Fruit fly (Drosophila melanogaster) whole organism: Measurements from ENCODE around the gene mEFTs.

Source experiments
- CG8478 ChIP-seq: fragments of >200 bp; optimal IDR thresholded peaks from 2 replicates; lab custom pipeline; 2018; ENCODE audit warnings: inconsistent platforms
- Dll ChIP-seq: fragments of >200 bp; optimal IDR thresholded peaks from 2 replicates; lab custom pipeline; 2017
- EcR ChIP-seq, 2 experiments: fragments of >200 bp; optimal IDR thresholded peaks; 2 replicates each; lab custom pipeline; 2017; ENCODE audit warnings: missing biosample characterization in 2 of 2, missing genetic modification characterization in 2 of 2, missing genetic modification reagents in 2 of 2
- pan ChIP-seq: fragments of >200 bp; optimal IDR thresholded peaks from 2 replicates; lab custom pipeline; 2017
- psq ChIP-seq: fragments of >200 bp; optimal IDR thresholded peaks from 2 replicates; lab custom pipeline; 2017
- usp ChIP-seq: fragments of >200 bp; optimal IDR thresholded peaks from 2 replicates; lab custom pipeline; 2017; ENCODE audit warnings: missing biosample characterization, missing genetic modification characterization, mixed read lengths

Gene mEFTs

DNA sequence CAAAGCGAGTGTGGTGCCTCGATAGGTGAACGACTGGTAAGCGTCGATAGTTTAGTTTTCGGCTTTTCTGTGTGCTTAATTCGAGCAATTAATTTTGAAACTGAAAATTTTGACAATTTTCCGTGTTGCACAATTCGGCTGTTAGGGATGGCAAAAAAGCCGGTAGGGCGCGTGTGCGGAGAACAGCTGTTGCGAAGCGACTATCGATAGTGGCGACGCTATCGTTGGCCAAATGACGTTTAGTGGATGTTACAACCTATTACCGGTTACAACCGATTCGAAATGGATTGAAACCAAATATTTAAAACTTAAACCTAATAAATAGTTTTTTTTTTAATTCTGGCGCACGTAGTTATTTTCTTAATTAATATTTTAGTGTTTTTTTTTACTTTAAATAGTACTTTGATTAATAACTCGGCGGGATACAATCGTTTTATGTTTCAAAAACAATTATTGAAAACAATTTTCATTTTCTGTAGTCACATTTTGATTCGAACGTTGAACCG, at the start of gene mEFTs, which contains the start of gene Dhc36C:
Gene mEFTs, minus strand, starts transcription at position 161 of the 506 bp plus-strand sequence.
Gene Dhc36C, plus strand, starts transcription at position 456 of the 506 bp plus-strand sequence.
- TF ChIP-seq Dll, result no peak
- TF ChIP-seq psq (lab: Kevin White, UChicago), result no peak
- TF ChIP-seq CG8478 (lab: Kevin White, UChicago), result no peak
- no peak for TF ChIP-seq usp (GFP tag; lab: Kevin White, UChicago)
- TF ChIP-seq pan, result no peak
- TF ChIP-seq EcR (GFP tag; optimal IDR thresholded peaks at IDR 0.05; lab: Kevin White, UChicago), result no peak

DNA sequence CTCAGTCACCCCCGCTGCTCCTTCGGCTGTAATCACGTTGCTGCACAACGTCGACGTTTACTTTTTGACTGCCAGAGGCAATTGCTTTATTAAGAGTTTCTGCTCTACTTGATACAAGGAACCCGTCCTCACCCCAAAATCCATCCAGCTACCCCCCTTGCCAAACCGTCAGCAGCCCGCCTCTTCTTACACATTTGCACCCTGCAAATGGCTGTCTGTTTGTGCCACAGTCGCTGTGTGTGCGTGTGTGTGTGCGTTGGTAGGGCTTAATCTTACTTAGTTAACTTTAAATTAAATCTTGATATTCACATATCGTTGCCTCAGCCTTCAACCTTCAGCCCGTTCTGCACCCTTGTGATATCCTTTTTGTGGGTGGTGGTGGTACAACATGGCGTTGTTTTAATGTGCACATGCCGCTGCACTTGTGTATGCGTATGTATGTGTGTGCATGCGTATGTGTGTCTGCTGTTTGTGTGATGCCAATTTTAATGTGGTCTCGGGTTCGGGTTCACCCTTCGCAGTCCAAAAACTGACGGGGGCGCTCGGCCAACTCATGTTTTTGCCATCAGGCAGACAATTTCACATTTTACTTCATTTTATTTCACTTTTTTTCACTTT, 41.9 kb upstream of the mEFTs start:
- TF ChIP-seq pan (no peak), usp (GFP tag; lab: Kevin White, UChicago) (no peak), EcR (GFP tag; optimal IDR thresholded peaks at IDR 0.05; lab: Kevin White, UChicago) (no peak), psq (lab: Kevin White, UChicago) (no peak), CG8478 (lab: Kevin White, UChicago) (no peak)

DNA sequence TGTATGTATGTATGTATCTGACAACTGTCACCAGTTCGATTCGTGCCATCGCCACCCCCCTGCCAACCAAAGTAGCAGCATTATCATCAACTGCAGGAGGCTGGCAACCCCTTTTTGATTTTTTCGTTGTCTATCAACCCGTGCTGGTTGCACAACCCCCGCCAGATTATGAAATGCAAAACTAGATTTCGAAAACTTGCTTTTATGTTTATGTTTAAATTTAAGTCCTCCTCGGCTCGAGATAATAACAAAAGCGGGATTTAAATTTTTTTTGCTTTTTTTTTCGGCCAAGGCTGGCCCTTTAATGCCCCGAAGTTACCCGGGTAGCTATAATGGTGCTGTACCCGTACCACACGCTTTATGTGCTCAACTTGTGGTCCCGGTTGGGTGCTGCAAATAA, 40.2 kb upstream of the mEFTs start:
- no peak for TF ChIP-seq psq (lab: Kevin White, UChicago)
- TF ChIP-seq usp (GFP tag; lab: Kevin White, UChicago), result no peak
- no peak for TF ChIP-seq CG8478 (lab: Kevin White, UChicago)
- no peak for TF ChIP-seq pan

DNA sequence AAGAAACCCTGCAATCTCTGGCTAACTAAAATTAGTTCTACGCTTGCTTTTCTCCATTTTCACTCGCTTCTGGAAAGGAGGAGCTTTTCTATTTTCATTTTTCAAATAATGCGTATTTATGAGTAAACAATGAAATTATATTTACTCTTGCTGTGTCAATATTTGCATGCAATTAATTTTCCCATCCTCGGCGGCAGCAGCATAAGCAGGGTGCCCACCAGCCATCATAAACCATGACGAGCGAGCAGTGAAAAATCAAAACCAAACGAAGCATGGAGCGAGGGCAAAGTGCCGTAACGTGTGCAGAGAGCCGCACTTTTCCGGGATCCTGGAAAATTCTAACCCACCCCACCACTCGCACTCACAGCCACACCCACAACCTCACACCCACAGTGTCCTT, 32.9 kb upstream of the mEFTs start:
- TF ChIP-seq EcR (GFP tag; optimal IDR thresholded peaks at IDR 0.05; lab: Kevin White, UChicago) (no peak), psq (lab: Kevin White, UChicago) (no peak), pan (no peak), Dll (no peak), CG8478 (lab: Kevin White, UChicago) (no peak), usp (GFP tag; lab: Kevin White, UChicago) (no peak)

DNA sequence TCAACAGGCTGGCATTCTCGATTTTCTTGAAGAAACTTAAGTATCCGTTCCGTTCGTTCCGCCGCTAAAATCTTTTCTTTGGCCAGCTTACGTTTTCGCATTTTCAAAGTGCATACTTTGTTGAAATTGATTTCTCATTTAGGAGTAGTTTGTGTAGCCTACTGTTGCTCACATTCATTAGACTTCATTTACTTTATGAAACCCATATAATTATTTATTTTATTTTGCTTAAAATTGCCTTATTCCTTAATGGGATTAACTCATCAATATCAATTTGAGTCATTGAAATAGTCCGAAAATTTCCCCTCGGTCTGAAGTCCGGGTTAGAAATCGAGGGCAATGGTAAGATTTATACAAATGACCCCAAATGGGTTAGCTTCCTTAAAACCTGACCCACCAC, 31.2 kb upstream of the mEFTs start, which contains the start of gene CG15145:
Gene CG15145, minus strand, starts transcription at position 101 of the 400 bp plus-strand sequence.
- no peak for TF ChIP-seq CG8478 (lab: Kevin White, UChicago)
- TF ChIP-seq psq (lab: Kevin White, UChicago), result no peak
- TF ChIP-seq pan, result no peak
- TF ChIP-seq usp (GFP tag; lab: Kevin White, UChicago), result no peak
- no peak for TF ChIP-seq EcR (GFP tag; optimal IDR thresholded peaks at IDR 0.05; lab: Kevin White, UChicago)
- no peak for TF ChIP-seq Dll

DNA sequence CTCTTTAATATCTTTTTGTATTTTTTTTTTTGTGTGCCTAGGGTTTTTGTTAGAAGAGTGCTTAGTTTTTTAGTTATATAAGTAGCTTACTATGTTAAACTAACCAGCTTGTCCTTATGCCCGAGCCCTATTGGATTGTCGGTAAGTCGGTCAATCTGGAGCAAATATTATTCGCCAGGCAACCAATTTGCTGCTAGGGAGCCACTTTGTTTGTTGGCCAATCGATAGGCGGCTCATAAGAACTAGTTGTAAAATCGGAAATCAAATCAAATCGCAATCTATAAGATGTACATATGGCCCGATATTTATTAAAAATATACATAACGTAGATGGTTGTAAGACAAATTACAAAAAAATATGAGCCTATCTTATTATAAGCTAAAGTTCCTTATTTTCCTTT, 28.1 kb upstream of the mEFTs start, which contains the start of gene CG15144:
Gene CG15144, minus strand, starts transcription at position 101 of the 400 bp plus-strand sequence.
- TF ChIP-seq pan (no peak), psq (lab: Kevin White, UChicago) (no peak), CG8478 (lab: Kevin White, UChicago) (no peak), usp (GFP tag; lab: Kevin White, UChicago) (no peak), Dll (no peak), EcR (GFP tag; optimal IDR thresholded peaks at IDR 0.05; lab: Kevin White, UChicago) (no peak)

DNA sequence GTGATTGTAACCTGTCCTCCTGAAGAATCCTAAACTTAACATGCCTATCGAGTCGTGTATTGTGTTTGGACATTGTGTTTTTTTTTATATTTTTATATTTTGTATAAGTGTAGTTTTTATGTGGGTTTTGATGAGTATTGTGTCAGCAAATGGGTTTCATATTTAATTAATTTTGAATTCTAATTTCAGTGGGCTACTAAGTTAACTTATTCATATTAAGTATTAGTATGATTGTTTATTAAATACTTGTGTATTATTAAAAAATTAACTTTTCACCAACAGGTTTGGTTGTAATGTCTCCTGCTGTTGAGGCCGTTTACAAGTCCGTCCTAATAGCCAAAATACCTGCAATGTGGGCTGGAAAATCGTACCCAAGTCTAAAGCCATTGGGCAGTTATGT, 23.5 kb upstream of the mEFTs start, which contains the start of gene CG15143:
Gene CG15143, minus strand, starts transcription at position 101 of the 400 bp plus-strand sequence.
- TF ChIP-seq usp (GFP tag; lab: Kevin White, UChicago) (no peak), EcR (GFP tag; optimal IDR thresholded peaks at IDR 0.05; lab: Kevin White, UChicago) (no peak), CG8478 (lab: Kevin White, UChicago) (no peak), pan (no peak), psq (lab: Kevin White, UChicago) (no peak), Dll (no peak)

DNA sequence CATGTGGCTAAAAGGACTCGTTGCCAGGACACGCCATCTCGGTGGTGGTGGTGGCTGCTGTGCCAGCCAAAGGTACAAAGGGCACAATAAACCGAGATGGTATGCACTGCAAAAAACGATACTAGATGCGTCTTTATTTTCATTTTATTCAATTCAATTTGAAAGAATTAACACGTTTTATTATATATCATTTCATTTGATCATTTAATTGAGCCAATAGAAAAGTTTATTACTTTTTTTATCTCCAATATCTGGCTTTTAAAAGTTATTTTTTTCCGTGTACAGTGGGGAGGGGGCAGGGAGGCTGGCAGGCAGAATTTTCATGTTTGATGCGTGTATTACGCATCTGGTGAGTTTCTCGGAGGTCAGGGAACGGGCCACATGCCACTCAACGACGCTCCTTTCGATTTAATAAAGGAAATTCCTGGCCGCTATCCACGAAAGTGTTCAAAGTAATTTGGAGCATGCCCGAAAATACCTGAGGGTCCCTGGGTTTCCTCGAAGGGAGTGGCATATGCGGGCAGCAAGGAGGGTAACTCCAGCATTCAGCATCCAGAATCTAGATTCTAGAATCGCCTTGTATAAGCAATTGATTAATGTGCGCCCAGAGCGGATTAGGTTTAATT, 13.3 kb upstream of the mEFTs start:
- no peak for TF ChIP-seq Dll
- no peak for TF ChIP-seq psq (lab: Kevin White, UChicago)
- TF ChIP-seq pan, result no peak
- no peak for TF ChIP-seq EcR (GFP tag; optimal IDR thresholded peaks at IDR 0.05; lab: Kevin White, UChicago)
- no peak for TF ChIP-seq CG8478 (lab: Kevin White, UChicago)
- no peak for TF ChIP-seq usp (GFP tag; lab: Kevin White, UChicago)

DNA sequence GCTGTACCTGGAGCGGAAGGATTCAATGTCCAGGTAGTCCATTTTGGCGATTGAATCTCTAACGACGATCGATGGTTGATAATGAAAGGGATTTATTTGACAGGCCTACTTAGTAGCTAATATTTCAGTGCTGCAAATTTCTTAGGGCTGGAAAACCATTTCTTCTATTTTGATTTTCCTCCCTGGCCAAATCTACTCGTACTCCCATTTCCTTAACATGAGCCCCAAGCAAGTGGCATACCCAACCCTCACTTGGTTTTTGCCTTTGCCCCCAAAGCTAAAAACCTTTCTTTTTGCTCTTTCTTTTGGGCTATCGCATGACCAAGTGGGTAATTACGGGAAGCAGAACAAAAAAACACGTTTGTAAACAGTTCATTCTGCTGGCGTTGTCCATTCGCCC, 2.2 kb downstream of the mEFTs start, which contains the start of gene CG15142:
Gene CG15142, minus strand, starts transcription at position 101 of the 400 bp plus-strand sequence.
- TF ChIP-seq usp (GFP tag; lab: Kevin White, UChicago) (no peak), EcR (GFP tag; optimal IDR thresholded peaks at IDR 0.05; lab: Kevin White, UChicago) (no peak), Dll (no peak), CG8478 (lab: Kevin White, UChicago) (no peak), psq (lab: Kevin White, UChicago) (no peak), pan (no peak)

DNA sequence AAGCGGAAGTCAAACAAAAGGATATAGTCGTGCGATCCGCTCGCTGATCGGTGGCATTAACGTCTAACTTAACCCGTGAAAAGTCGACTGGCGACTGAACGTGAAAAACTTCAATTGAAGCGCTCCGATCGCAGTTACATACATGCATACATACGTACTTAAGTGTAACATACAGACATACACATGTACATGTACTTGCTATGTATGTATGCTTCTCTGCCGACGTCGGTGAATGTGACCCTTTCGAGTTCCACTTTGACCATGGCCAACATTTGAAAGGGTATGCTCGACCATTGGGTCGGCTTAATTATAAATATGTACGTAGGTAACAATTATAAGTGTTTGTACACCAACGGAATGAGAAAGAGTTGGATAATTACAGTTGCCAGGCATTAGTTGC, 3.8 kb downstream of the mEFTs start, which contains the start of gene qua:
Gene qua, minus strand, starts transcription at position 101 of the 400 bp plus-strand sequence.
- TF ChIP-seq psq (lab: Kevin White, UChicago), result no peak
- TF ChIP-seq pan, result peak; percentile 47

DNA sequence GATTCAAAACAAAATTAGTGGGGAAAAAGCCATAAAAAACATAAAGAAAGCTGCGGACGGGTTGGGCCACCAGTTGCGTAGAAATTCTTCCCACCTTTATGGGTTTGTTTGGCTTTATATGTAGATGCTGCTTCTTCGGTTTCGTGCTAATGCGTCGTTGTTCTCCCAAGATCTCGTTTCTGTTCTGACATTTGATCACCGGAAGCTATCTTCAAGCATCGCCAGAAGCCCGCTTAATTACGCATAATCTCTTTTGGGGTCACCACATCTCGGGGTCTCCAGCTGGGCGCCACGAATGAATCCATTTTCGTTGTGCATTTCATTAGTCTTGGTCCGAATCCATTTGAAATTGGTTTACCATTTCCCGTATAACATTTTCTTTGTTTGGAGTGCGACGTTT, 5.1 kb downstream of the mEFTs start:
- TF ChIP-seq Dll (no peak), CG8478 (lab: Kevin White, UChicago) (no peak), psq (lab: Kevin White, UChicago) (no peak), EcR (GFP tag; optimal IDR thresholded peaks at IDR 0.05; lab: Kevin White, UChicago) (no peak), pan (no peak), usp (GFP tag; lab: Kevin White, UChicago) (no peak)

DNA sequence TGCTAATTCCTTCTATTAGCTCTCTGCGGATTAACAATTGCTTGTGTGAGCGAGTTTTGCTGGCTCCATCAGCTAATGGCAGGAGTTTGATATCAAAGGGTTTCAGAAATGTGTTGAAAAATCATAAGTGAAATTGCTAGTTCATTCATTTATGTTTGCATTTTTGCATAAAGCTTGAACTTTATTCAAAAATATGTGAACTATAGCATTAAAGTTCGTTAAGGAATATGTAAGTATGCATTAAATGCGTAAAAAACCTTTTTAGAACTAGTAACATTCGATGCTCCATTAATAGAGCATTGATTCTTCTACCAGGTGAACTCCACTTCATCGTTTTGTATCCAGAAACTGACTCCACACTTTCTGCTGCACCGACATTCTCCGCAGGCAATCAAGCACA, 8.2 kb downstream of the mEFTs start:
- TF ChIP-seq CG8478 (lab: Kevin White, UChicago), result no peak
- no peak for TF ChIP-seq usp (GFP tag; lab: Kevin White, UChicago)
- TF ChIP-seq EcR (GFP tag; optimal IDR thresholded peaks at IDR 0.05; lab: Kevin White, UChicago), result no peak
- no peak for TF ChIP-seq pan
- no peak for TF ChIP-seq psq (lab: Kevin White, UChicago)
- no peak for TF ChIP-seq Dll
